Fruit fly (Drosophila melanogaster): Measurements from ENCODE around the gene Ho.

Ho gene

DNA sequence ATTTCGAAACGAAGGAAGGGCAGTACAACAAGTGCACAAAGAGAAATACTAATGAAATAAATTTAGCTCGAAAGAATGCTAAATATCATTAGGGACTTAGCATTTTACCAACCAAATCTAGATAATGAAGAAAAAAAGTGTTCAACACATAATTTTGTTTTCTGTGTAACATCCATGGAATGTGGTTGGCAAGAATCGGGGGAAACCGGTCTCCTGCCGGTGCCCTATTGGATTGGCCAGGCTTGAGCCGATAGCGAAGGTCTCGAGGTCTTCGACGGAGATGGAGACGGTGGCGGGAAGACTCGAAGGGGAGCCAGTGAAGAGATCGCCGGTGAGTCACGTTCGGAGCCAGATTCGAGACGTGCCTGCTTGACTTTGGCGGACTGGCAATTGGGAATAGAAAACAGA is 21.8 kb upstream of the Ho start (continued):
- no peak for TF ChIP-seq C15 (GFP tag; IDR thresholded peaks at IDR 0.05)
- TF ChIP-seq CG3281 (GFP tag; optimal IDR thresholded peaks at IDR 0.05), result peak; percentile 12
- TF ChIP-seq gcm (GFP tag; optimal IDR thresholded peaks at IDR 0.05), result peak; percentile 31
- TF ChIP-seq lmd (GFP tag; IDR thresholded peaks at IDR 0.05), result peak; percentile 29; the same call in 1 of the 2 replicates
- TF ChIP-seq CG15269 (tag; optimal IDR thresholded peaks at IDR 0.05), result peak; percentile 3
- peak; percentile 10 for TF ChIP-seq CG9817 (tag; optimal IDR thresholded peaks at IDR 0.05)
- peak; percentile 44 for TF ChIP-seq CG18599 (GFP tag; optimal IDR thresholded peaks at IDR 0.05)
- TF ChIP-seq CG17328 (GFP tag; IDR thresholded peaks at IDR 0.05), result peak; percentile 55
- no peak for TF ChIP-seq Nf-YA (GFP tag; IDR thresholded peaks at IDR 0.05)
- peak; percentile 57 for TF ChIP-seq kay (GFP tag; optimal IDR thresholded peaks at IDR 0.05)
- TF ChIP-seq pho (GFP tag; optimal IDR thresholded peaks at IDR 0.05), result peak; percentile 26
- TF ChIP-seq CG8924 (tag; optimal IDR thresholded peaks at IDR 0.05), result peak; percentile 13
- peak; percentile 60; the same call in 1 of the 3 replicates for TF ChIP-seq zfh1 (GFP tag; IDR thresholded peaks at IDR 0.05)
- no peak for TF ChIP-seq Dek (tag; optimal IDR thresholded peaks at IDR 0.05)
- TF ChIP-seq CG4424 (GFP tag; optimal IDR thresholded peaks at IDR 0.05), result peak; percentile 24
- no peak for TF ChIP-seq CG1792 (GFP tag; optimal IDR thresholded peaks at IDR 0.05)
- no peak for TF ChIP-seq CG18619 (GFP tag; optimal IDR thresholded peaks at IDR 0.05)
- TF ChIP-seq Sox102F (GFP tag; optimal IDR thresholded peaks at IDR 0.05), result peak; percentile 10
- peak; percentile 44 for TF ChIP-seq tap (tag; optimal IDR thresholded peaks at IDR 0.05)
- peak; percentile 26 for TF ChIP-seq Nf-YC (tag; optimal IDR thresholded peaks at IDR 0.05)
- no peak for TF ChIP-seq Aef1 (GFP tag; IDR thresholded peaks at IDR 0.05)
- no peak for TF ChIP-seq gsb (GFP tag; IDR thresholded peaks at IDR 0.05)
- TF ChIP-seq CG17361 (GFP tag; IDR thresholded peaks at IDR 0.05), result 0 out of 3 replicates have a peak, but pooled peaks have one; percentile 8
- TF ChIP-seq Hmr (GFP tag; optimal IDR thresholded peaks at IDR 0.05), result peak; percentile 40
- no peak for TF ChIP-seq ttk (GFP tag; IDR thresholded peaks at IDR 0.05)
- peak; percentile 34 for TF ChIP-seq CG13624 (GFP tag; optimal IDR thresholded peaks at IDR 0.05)
- peak; percentile 22 for TF ChIP-seq Side (GFP tag; optimal IDR thresholded peaks at IDR 0.05)
- TF ChIP-seq CG7745 (tag; optimal IDR thresholded peaks at IDR 0.05), result no peak
- TF ChIP-seq ftz-f1 (GFP tag; optimal IDR thresholded peaks at IDR 0.05), result no peak
- TF ChIP-seq CG5953 (GFP tag; IDR thresholded peaks at IDR 0.05), result no peak
- peak; percentile 73 for TF ChIP-seq corto (GFP tag; optimal IDR thresholded peaks at IDR 0.05)
- peak; percentile 52 for TF ChIP-seq CG2678 (tag; optimal IDR thresholded peaks at IDR 0.05)
- TF ChIP-seq Med (GFP tag), result peak; percentile 81
- TF ChIP-seq CG7786 (GFP tag; optimal IDR thresholded peaks at IDR 0.05), result peak; percentile 27
- TF ChIP-seq CG2712 (tag; optimal IDR thresholded peaks at IDR 0.05), result peak; percentile 73
- peak; percentile 47 for TF ChIP-seq grau (tag; optimal IDR thresholded peaks at IDR 0.05)
- TF ChIP-seq Nf-YB (GFP tag; optimal IDR thresholded peaks at IDR 0.05), result peak; percentile 46
- TF ChIP-seq croc (GFP tag; conservative IDR thresholded peaks at IDR 0.05), result no peak
- TF ChIP-seq CG7271 (tag; optimal IDR thresholded peaks at IDR 0.05), result no peak
- TF ChIP-seq CG12769 (tag; optimal IDR thresholded peaks at IDR 0.05), result peak; percentile 74
- no peak for TF ChIP-seq h (optimal IDR thresholded peaks at IDR 0.05)
- TF ChIP-seq Awh (GFP tag; IDR thresholded peaks at IDR 0.05), result peak; percentile 24; the same call in 1 of the 2 replicates
- TF ChIP-seq sd (tag; optimal IDR thresholded peaks at IDR 0.05), result peak; percentile 99
- no peak for TF ChIP-seq CG11093 (GFP tag; IDR thresholded peaks at IDR 0.05)
- TF ChIP-seq CG32532 (GFP tag; IDR thresholded peaks at IDR 0.05), result peak; percentile 66
- TF ChIP-seq Dbx (GFP tag; IDR thresholded peaks at IDR 0.05), result 0 out of 3 replicates have a peak, but pooled peaks have one; percentile 35
- peak; percentile 79 for TF ChIP-seq Rfx (GFP tag; IDR thresholded peaks at IDR 0.05)
- TF ChIP-seq CG2120 (GFP tag; optimal IDR thresholded peaks at IDR 0.05), result peak; percentile 75
- peak; percentile 44 for TF ChIP-seq gro (GFP tag; optimal IDR thresholded peaks at IDR 0.05)
- TF ChIP-seq Ets65A (GFP tag), result peak; percentile 78
- TF ChIP-seq CG6175 (GFP tag; IDR thresholded peaks at IDR 0.05), result no peak
- TF ChIP-seq Atf3 (GFP tag; optimal IDR thresholded peaks at IDR 0.05), result no peak
